Worm (Caenorhabditis elegans) whole organism, late embryonic: ENCODE data around the gene sec-24.1.

Experiments
- K02D7.2 ChIP-seq: sonication (generic microtip); optimal IDR thresholded peaks from 2 replicates; lab custom pipeline; 2017; ENCODE audit warnings: mild to moderate bottlenecking, missing genetic modification characterization, missing compliant biosample characterization
- mec-3 ChIP-seq: sonication (generic microtip); optimal IDR thresholded peaks from 2 replicates; lab custom pipeline; 2016; ENCODE audit warnings: borderline replicate concordance, missing genetic modification characterization, missing compliant biosample characterization
- npax-4 ChIP-seq: sonication (generic microtip); optimal IDR thresholded peaks from 2 replicates; lab custom pipeline; 2016; ENCODE audit warnings: missing genetic modification characterization, missing compliant biosample characterization
- pha-4 ChIP-seq: fragments of 150-350 bp; optimal IDR thresholded peaks from 2 replicates; lab custom pipeline; 2018; ENCODE audit warnings: missing biosample characterization, missing genetic modification reagents, missing genetic modification characterization
- syd-9 ChIP-seq: sonication (generic microtip); optimal IDR thresholded peaks from 2 replicates; lab custom pipeline; 2016; ENCODE audit warnings: mild to moderate bottlenecking, missing genetic modification characterization, moderate library complexity, missing compliant biosample characterization
- tbx-2 ChIP-seq: sonication (generic microtip); optimal IDR thresholded peaks from 2 replicates; lab custom pipeline; 2016; ENCODE audit warnings: missing genetic modification characterization, missing compliant biosample characterization

DNA sequence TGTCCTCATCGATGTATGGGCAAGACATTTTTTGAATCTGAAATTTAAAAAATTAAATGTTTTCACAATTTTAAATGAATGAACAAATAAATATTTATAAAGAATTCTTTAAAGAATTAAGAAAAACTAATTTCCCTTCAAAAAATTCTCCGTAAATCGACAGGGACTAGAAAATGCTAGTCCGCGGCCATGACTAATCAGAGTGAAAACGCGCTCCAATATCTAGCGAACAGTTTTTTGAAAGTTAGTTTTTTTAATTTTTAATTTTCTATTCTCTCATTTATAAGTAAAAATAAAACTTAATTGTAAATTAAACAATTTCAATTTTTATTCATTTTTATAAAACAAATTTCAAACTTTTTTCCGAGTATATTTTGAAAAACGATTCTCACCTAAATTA is 26.8 kb upstream of the sec-24.1 start:
- TF ChIP-seq pha-4 (tag; lab: Kevin White, UChicago) (no peak), npax-4 (tag; lab: Kevin White, UChicago) (no peak), K02D7.2 (no peak), mec-3 (tag; lab: Kevin White, UChicago) (no peak), syd-9 (no peak), tbx-2 (no peak)
